Fruit fly (Drosophila melanogaster) S2 (cell line): ENCODE measurements around the gene CG3032.

ENCODE experiments used
- CG8478 ChIP-seq: fragments of >200 bp; optimal IDR thresholded peaks from 2 replicates; lab custom pipeline; 2018
- CTCF ChIP-seq, 2 experiments: fragments of >200 bp; optimal IDR thresholded peaks; 2 replicates each; lab custom pipeline; 2018

dm6 chrX:6996130-6996529, 17.6 kb downstream of the CG3032 start:
- TF ChIP-seq CG8478 (lab: Kevin White, UChicago) (no peak), CTCF (optimal IDR thresholded peaks at IDR 0.05; lab: Kevin White, UChicago) (no peak)
